Worm (Caenorhabditis elegans) whole organism, young adult: ENCODE results near the gene C18A3.10.

Experiments used
- B0261.1 ChIP-seq: sonication (generic microtip); optimal IDR thresholded peaks from 2 replicates; lab custom pipeline; 2016; ENCODE audit warnings: mild to moderate bottlenecking, missing genetic modification characterization, moderate library complexity, missing compliant biosample characterization
- T07F8.4 ChIP-seq: sonication (generic microtip); optimal IDR thresholded peaks from 2 replicates; lab custom pipeline; 2016; ENCODE audit warnings: mild to moderate bottlenecking, missing genetic modification characterization, moderate library complexity, missing compliant biosample characterization
- ZK185.1 ChIP-seq: sonication (generic microtip); optimal IDR thresholded peaks from 2 replicates; lab custom pipeline; 2016; ENCODE audit warnings: mild to moderate bottlenecking, missing genetic modification characterization, missing compliant biosample characterization; ENCODE audit not compliant: poor library complexity, severe bottlenecking
- chd-7 ChIP-seq: sonication (generic microtip); optimal IDR thresholded peaks from 2 replicates; lab custom pipeline; 2016; ENCODE audit warnings: mild to moderate bottlenecking, missing genetic modification characterization, moderate library complexity, missing compliant biosample characterization
- him-1 ChIP-seq: sonication (generic microtip); optimal IDR thresholded peaks from 2 replicates; lab custom pipeline; 2016; ENCODE audit warnings: missing genotype, missing genetic modification reagents, missing genetic modification characterization, missing compliant biosample characterization
- hrde-1 ChIP-seq: sonication (generic microtip); optimal IDR thresholded peaks from 2 replicates; lab custom pipeline; 2016; ENCODE audit warnings: missing genetic modification characterization, mild to moderate bottlenecking, missing compliant biosample characterization, moderate library complexity, missing genotype, missing genetic modification reagents, borderline replicate concordance
- hsf-1 ChIP-seq: fragments of 200-800 bp; sonication (Bioruptor generic); IDR thresholded peaks from 2 replicates; pipeline ENCODE4 v1.3.6; 2022; ENCODE audit warnings: missing genetic modification reagents, missing genetic modification characterization, missing compliant biosample characterization
- lin-40 ChIP-seq: sonication (generic microtip); optimal IDR thresholded peaks from 2 replicates; lab custom pipeline; 2016; ENCODE audit warnings: missing genetic modification characterization, mild to moderate bottlenecking, missing compliant biosample characterization, missing genotype, missing genetic modification reagents
- lsl-1 ChIP-seq: fragments of 200-800 bp; sonication (Bioruptor generic); optimal IDR thresholded peaks from 2 replicates; lab custom pipeline; 2018; ENCODE audit warnings: mild to moderate bottlenecking, missing genetic modification characterization, moderate library complexity, missing compliant biosample characterization
- madf-8 ChIP-seq: fragments of 200-800 bp; sonication (Bioruptor generic); conservative IDR thresholded peaks from 2 replicates; pipeline ENCODE4 v1.3.6; 2022; ENCODE audit warnings: missing genetic modification reagents, missing genetic modification characterization, missing compliant biosample characterization
- mes-4 ChIP-seq: sonication (generic microtip); optimal IDR thresholded peaks from 2 replicates; lab custom pipeline; 2016; ENCODE audit warnings: missing genotype, missing genetic modification characterization, missing compliant biosample characterization
- nhr-120 ChIP-seq: fragments of 200-800 bp; sonication (Bioruptor generic); IDR thresholded peaks from 2 replicates; pipeline ENCODE4 v1.3.6; 2022; ENCODE audit warnings: missing genetic modification characterization, missing compliant biosample characterization
- nhr-179 ChIP-seq: sonication (generic microtip); optimal IDR thresholded peaks from 2 replicates; lab custom pipeline; 2016; ENCODE audit warnings: mild to moderate bottlenecking, missing genetic modification characterization, missing compliant biosample characterization
- rpc-1 ChIP-seq, 2 experiments: fragments of 150-350 bp in 1 of 2; sonication (generic microtip) in 1 of 2; optimal IDR thresholded peaks; 2 replicates each; lab custom pipeline; 2014 to 2018; ENCODE audit warnings: missing biosample characterization in 1 of 2, missing genetic modification characterization in 1 of 2, missing genetic modification reagents in 1 of 2, missing genotype in 1 of 2
- snpc-1.1 ChIP-seq: sonication (generic microtip); optimal IDR thresholded peaks from 2 replicates; lab custom pipeline; 2017; ENCODE audit warnings: missing genetic modification characterization, mild to moderate bottlenecking, missing compliant biosample characterization, antibody characterized with exemption, moderate library complexity, missing genotype, missing genetic modification reagents; ENCODE audit not compliant: insufficient read depth
- sptf-2 ChIP-seq: fragments of 200-800 bp; sonication (Bioruptor generic); optimal IDR thresholded peaks from 2 replicates; lab custom pipeline; 2018; ENCODE audit warnings: mild to moderate bottlenecking, missing genetic modification characterization, missing compliant biosample characterization
- tbp1 ChIP-seq: fragments of 200-800 bp; sonication (Bioruptor generic); optimal IDR thresholded peaks from 2 replicates; lab custom pipeline; 2018; ENCODE audit warnings: mild to moderate bottlenecking, missing genetic modification characterization, missing compliant biosample characterization
- unc-62 ChIP-seq: fragments of 150-350 bp; optimal IDR thresholded peaks from 2 replicates; lab custom pipeline; 2014; ENCODE audit warnings: missing biosample characterization, missing genetic modification reagents, missing genetic modification characterization

C18A3.10 gene

ce11 chrII:5668830-5669229 lies 46.8 kb downstream of the C18A3.10 start, which contains the start of gene C25H3.7:
Gene C25H3.7, minus strand, starts transcription at chrII:5668930.
- TF ChIP-seq hsf-1 (GFP tag; lab: Robert Waterston, UW): no peak
- no peak for TF ChIP-seq lsl-1

DNA sequence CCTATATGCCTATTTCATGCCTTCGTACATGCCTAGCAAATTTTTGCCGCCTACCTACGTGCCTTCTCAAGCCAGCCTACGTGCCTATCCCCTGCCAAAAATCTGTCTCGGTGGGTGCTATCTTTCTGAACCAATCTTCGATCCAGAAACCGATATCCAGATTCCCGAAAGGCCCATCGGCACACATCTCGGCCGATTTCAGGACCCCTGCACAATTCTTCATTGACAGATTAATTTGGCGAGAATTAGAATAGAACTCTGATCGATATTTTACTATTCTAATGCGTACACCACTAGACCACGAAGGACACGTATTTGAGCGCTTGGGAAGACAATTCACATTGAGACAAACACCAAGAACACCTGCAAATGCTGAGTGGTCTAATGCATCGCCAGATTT lies 48.1 kb downstream of the C18A3.10 start:
- TF ChIP-seq snpc-1.1: no peak
- no peak for TF ChIP-seq mes-4 (tag; lab: Kevin White, UChicago)
- peak; percentile 69 for TF ChIP-seq tbp1
- no peak for TF ChIP-seq hsf-1 (GFP tag; lab: Robert Waterston, UW)
- peak; percentile 20 for TF ChIP-seq rpc-1 (optimal IDR thresholded peaks at IDR 0.05; lab: Kevin White, UChicago)
- TF ChIP-seq rpc-1 (tag; optimal IDR thresholded peaks at IDR 0.05; lab: Kevin White, UChicago): peak; percentile 62
- no peak for TF ChIP-seq sptf-2 (GFP tag; lab: Kevin White, UChicago)
- no peak for TF ChIP-seq nhr-120 (GFP tag; lab: Robert Waterston, UW)
- TF ChIP-seq nhr-179 (tag; lab: Kevin White, UChicago): no peak
- no peak for TF ChIP-seq hrde-1
- no peak for TF ChIP-seq lin-40
- TF ChIP-seq madf-8: no peak
- TF ChIP-seq ZK185.1: no peak
- no peak for TF ChIP-seq unc-62 (GFP tag; lab: Kevin White, UChicago)
- no peak for TF ChIP-seq T07F8.4
- TF ChIP-seq B0261.1: peak; percentile 7
- TF ChIP-seq, all 124 proteins: peak for 3

ce11 chrII:5665991-5666390 lies 49.7 kb downstream of the C18A3.10 start, which contains the start of gene C25H3.16:
Gene C25H3.16, plus strand, starts transcription at chrII:5666291.
- TF ChIP-seq chd-7 (tag; lab: Kevin White, UChicago): no peak
- peak; percentile 74 for TF ChIP-seq him-1 (tag; lab: Kevin White, UChicago)
